Worm (Caenorhabditis elegans) whole organism, late embryonic: ENCODE measurements around the gene dars-2.

Experiments
- C08G9.2 ChIP-seq: sonication (generic microtip); optimal IDR thresholded peaks from 2 replicates; lab custom pipeline; 2016; ENCODE audit warnings: mild to moderate bottlenecking, missing genetic modification characterization, moderate library complexity, missing compliant biosample characterization
- C38D4.7 ChIP-seq: fragments of 200-800 bp; sonication (Bioruptor generic); optimal IDR thresholded peaks from 2 replicates; lab custom pipeline; 2018; ENCODE audit warnings: mild to moderate bottlenecking, missing genetic modification characterization, moderate library complexity, missing compliant biosample characterization
- F13H6.1 ChIP-seq: sonication (generic microtip); optimal IDR thresholded peaks from 2 replicates; lab custom pipeline; 2016; ENCODE audit warnings: missing genetic modification characterization, missing compliant biosample characterization
- K09A11.1 ChIP-seq: sonication (generic microtip); optimal IDR thresholded peaks from 2 replicates; lab custom pipeline; 2017; ENCODE audit warnings: antibody characterized with exemption, mild to moderate bottlenecking, missing genetic modification characterization, missing compliant biosample characterization; ENCODE audit not compliant: insufficient read depth
- ama-1 ChIP-seq: fragments of 150-350 bp; optimal IDR thresholded peaks from 2 replicates; lab custom pipeline; 2014
- ceh-14 ChIP-seq: sonication (generic microtip); optimal IDR thresholded peaks from 2 replicates; lab custom pipeline; 2016; ENCODE audit warnings: missing genotype, missing genetic modification characterization, missing compliant biosample characterization
- ceh-18 ChIP-seq: sonication (generic microtip); optimal IDR thresholded peaks from 2 replicates; lab custom pipeline; 2016; ENCODE audit warnings: missing genetic modification characterization, missing compliant biosample characterization
- ceh-19 ChIP-seq: fragments of 200-800 bp; sonication (Bioruptor generic); optimal IDR thresholded peaks from 2 replicates; lab custom pipeline; 2018; ENCODE audit warnings: mild to moderate bottlenecking, missing genetic modification characterization, missing compliant biosample characterization
- ceh-22 ChIP-seq: sonication (generic microtip); optimal IDR thresholded peaks from 2 replicates; lab custom pipeline; 2017; ENCODE audit warnings: missing biosample characterization, missing genetic modification characterization
- ceh-24 ChIP-seq: sonication (generic microtip); optimal IDR thresholded peaks from 2 replicates; lab custom pipeline; 2016; ENCODE audit warnings: mild to moderate bottlenecking, missing genetic modification characterization, missing compliant biosample characterization
- ceh-30 ChIP-seq: fragments of 150-350 bp; optimal IDR thresholded peaks from 2 replicates; lab custom pipeline; 2014; ENCODE audit warnings: missing biosample characterization, missing genetic modification characterization
- ceh-31 ChIP-seq: sonication (generic microtip); optimal IDR thresholded peaks from 2 replicates; lab custom pipeline; 2016; ENCODE audit warnings: missing genetic modification characterization, missing compliant biosample characterization
- ceh-34 ChIP-seq: sonication (generic microtip); optimal IDR thresholded peaks from 2 replicates; lab custom pipeline; 2016; ENCODE audit warnings: mild to moderate bottlenecking, missing genetic modification characterization, missing compliant biosample characterization
- ceh-45 ChIP-seq: fragments of 200-800 bp; sonication (Bioruptor generic); IDR thresholded peaks from 2 replicates; pipeline ENCODE4 v1.3.6; 2022; ENCODE audit warnings: missing genetic modification reagents, missing genetic modification characterization, missing compliant biosample characterization
- ceh-6 ChIP-seq: fragments of 200-800 bp; sonication (Bioruptor generic); optimal IDR thresholded peaks from 2 replicates; lab custom pipeline; 2018; ENCODE audit warnings: mild to moderate bottlenecking, missing genetic modification characterization, missing compliant biosample characterization
- ceh-9 ChIP-seq: sonication (generic microtip); optimal IDR thresholded peaks from 2 replicates; lab custom pipeline; 2016; ENCODE audit warnings: mild to moderate bottlenecking, missing genetic modification characterization, inconsistent platforms, missing compliant biosample characterization
- che-1 ChIP-seq: sonication (generic microtip); optimal IDR thresholded peaks from 2 replicates; lab custom pipeline; 2016; ENCODE audit warnings: mild to moderate bottlenecking, missing genetic modification characterization, missing compliant biosample characterization
- dmd-4 ChIP-seq: sonication (generic microtip); optimal IDR thresholded peaks from 2 replicates; lab custom pipeline; 2016; ENCODE audit warnings: borderline replicate concordance, missing genetic modification characterization, missing compliant biosample characterization
- elt-2 ChIP-seq: sonication (generic microtip); optimal IDR thresholded peaks from 2 replicates; lab custom pipeline; 2016; ENCODE audit warnings: missing genetic modification reagents, missing genetic modification characterization, missing compliant biosample characterization
- eyg-1 ChIP-seq: sonication (generic microtip); optimal IDR thresholded peaks from 2 replicates; lab custom pipeline; 2016; ENCODE audit warnings: missing genotype, missing genetic modification characterization, missing compliant biosample characterization
- fax-1 ChIP-seq: sonication (generic microtip); optimal IDR thresholded peaks from 2 replicates; lab custom pipeline; 2016; ENCODE audit warnings: missing genotype, missing genetic modification characterization, missing compliant biosample characterization
- fkh-10 ChIP-seq: fragments of 150-350 bp; optimal IDR thresholded peaks from 2 replicates; lab custom pipeline; 2014; ENCODE audit warnings: missing biosample characterization, missing genetic modification reagents, missing genetic modification characterization
- fkh-6 ChIP-seq: sonication (generic microtip); optimal IDR thresholded peaks from 2 replicates; lab custom pipeline; 2016; ENCODE audit warnings: missing genetic modification characterization, missing compliant biosample characterization
- gmeb-2 ChIP-seq: sonication (generic microtip); optimal IDR thresholded peaks from 2 replicates; lab custom pipeline; 2016; ENCODE audit warnings: missing genetic modification characterization, inconsistent platforms, missing compliant biosample characterization
- hlh-13 ChIP-seq: fragments of 200-800 bp; sonication (Bioruptor generic); optimal IDR thresholded peaks from 2 replicates; lab custom pipeline; 2018; ENCODE audit warnings: mild to moderate bottlenecking, missing genetic modification characterization, missing compliant biosample characterization
- hlh-6 ChIP-seq: sonication (generic microtip); optimal IDR thresholded peaks from 2 replicates; lab custom pipeline; 2016; ENCODE audit warnings: missing genotype, missing genetic modification characterization, missing compliant biosample characterization
- hlh-8 ChIP-seq: sonication (generic microtip); optimal IDR thresholded peaks from 2 replicates; lab custom pipeline; 2016; ENCODE audit warnings: missing genotype, missing genetic modification characterization, missing compliant biosample characterization
- lin-11 ChIP-seq: fragments of 200-800 bp; sonication (Bioruptor generic); optimal IDR thresholded peaks from 2 replicates; lab custom pipeline; 2018; ENCODE audit warnings: mild to moderate bottlenecking, missing genetic modification characterization, missing compliant biosample characterization
- madf-2 ChIP-seq: sonication (generic microtip); optimal IDR thresholded peaks from 2 replicates; lab custom pipeline; 2017; ENCODE audit warnings: missing genetic modification characterization, missing compliant biosample characterization
- mec-3 ChIP-seq: sonication (generic microtip); optimal IDR thresholded peaks from 2 replicates; lab custom pipeline; 2016; ENCODE audit warnings: borderline replicate concordance, missing genetic modification characterization, missing compliant biosample characterization
- nfya-1 ChIP-seq: sonication (generic microtip); optimal IDR thresholded peaks from 2 replicates; lab custom pipeline; 2017; ENCODE audit warnings: missing genetic modification characterization, mild to moderate bottlenecking, missing compliant biosample characterization, antibody characterized with exemption, moderate library complexity
- nhr-11 ChIP-seq: fragments of 150-350 bp; optimal IDR thresholded peaks from 2 replicates; lab custom pipeline; 2014; ENCODE audit warnings: missing biosample characterization, missing genetic modification characterization
- npax-4 ChIP-seq: sonication (generic microtip); optimal IDR thresholded peaks from 2 replicates; lab custom pipeline; 2016; ENCODE audit warnings: missing genetic modification characterization, missing compliant biosample characterization
- odd-2 ChIP-seq: sonication (generic microtip); optimal IDR thresholded peaks from 2 replicates; lab custom pipeline; 2017; ENCODE audit warnings: antibody characterized with exemption, mild to moderate bottlenecking, missing genetic modification characterization, missing compliant biosample characterization
- pax-1 ChIP-seq: fragments of 150-350 bp; optimal IDR thresholded peaks from 2 replicates; lab custom pipeline; 2014; ENCODE audit warnings: missing biosample characterization, missing genetic modification characterization
- pha-2 ChIP-seq: sonication (generic microtip); optimal IDR thresholded peaks from 2 replicates; lab custom pipeline; 2017; ENCODE audit warnings: mild to moderate bottlenecking, missing genetic modification characterization, missing compliant biosample characterization
- pros-1 ChIP-seq: fragments of 150-350 bp; optimal IDR thresholded peaks from 2 replicates; lab custom pipeline; 2014; ENCODE audit warnings: missing biosample characterization, missing genetic modification reagents, missing genetic modification characterization
- ref-2 ChIP-seq: sonication (generic microtip); optimal IDR thresholded peaks from 2 replicates; lab custom pipeline; 2016; ENCODE audit warnings: missing genetic modification characterization, missing compliant biosample characterization
- rnt-1 ChIP-seq: sonication (generic microtip); optimal IDR thresholded peaks from 2 replicates; lab custom pipeline; 2016; ENCODE audit warnings: missing genetic modification characterization, missing compliant biosample characterization
- sdc-2 ChIP-seq: sonication (generic microtip); optimal IDR thresholded peaks from 2 replicates; lab custom pipeline; 2016; ENCODE audit warnings: missing genotype, missing genetic modification characterization, missing compliant biosample characterization
- sox-4 ChIP-seq: sonication (generic microtip); optimal IDR thresholded peaks from 2 replicates; lab custom pipeline; 2017; ENCODE audit warnings: mild to moderate bottlenecking, missing genetic modification characterization, inconsistent platforms, missing compliant biosample characterization
- syd-9 ChIP-seq: sonication (generic microtip); optimal IDR thresholded peaks from 2 replicates; lab custom pipeline; 2016; ENCODE audit warnings: mild to moderate bottlenecking, missing genetic modification characterization, moderate library complexity, missing compliant biosample characterization
- tbx-2 ChIP-seq: sonication (generic microtip); optimal IDR thresholded peaks from 2 replicates; lab custom pipeline; 2016; ENCODE audit warnings: missing genetic modification characterization, missing compliant biosample characterization
- ttx-3 ChIP-seq: sonication (generic microtip); optimal IDR thresholded peaks from 2 replicates; lab custom pipeline; 2016; ENCODE audit warnings: missing genetic modification reagents, missing genetic modification characterization, missing compliant biosample characterization
- unc-3 ChIP-seq, 2 experiments: fragments of 200-800 bp in 1 of 2; sonication (Bioruptor generic) in 1 of 2; sonication (generic microtip) in 1 of 2; conservative IDR thresholded peaks in 1 of 2; optimal IDR thresholded peaks in 1 of 2; 2 replicates each; pipeline versions ENCODE4 v1.3.6 to Lab custom; 2016 to 2022; ENCODE audit warnings: missing compliant biosample characterization in 2 of 2, missing genetic modification characterization in 2 of 2, missing genetic modification reagents in 1 of 2
- unc-42 ChIP-seq: sonication (generic microtip); optimal IDR thresholded peaks from 2 replicates; lab custom pipeline; 2016; ENCODE audit warnings: missing genotype, missing genetic modification characterization, missing compliant biosample characterization
- unc-55 ChIP-seq: sonication (generic microtip); optimal IDR thresholded peaks from 2 replicates; lab custom pipeline; 2017; ENCODE audit warnings: missing biosample characterization, missing genetic modification reagents, missing genetic modification characterization
- unc-86 ChIP-seq: sonication (generic microtip); optimal IDR thresholded peaks from 2 replicates; lab custom pipeline; 2016; ENCODE audit warnings: missing genetic modification characterization, missing compliant biosample characterization

Gene dars-2

DNA sequence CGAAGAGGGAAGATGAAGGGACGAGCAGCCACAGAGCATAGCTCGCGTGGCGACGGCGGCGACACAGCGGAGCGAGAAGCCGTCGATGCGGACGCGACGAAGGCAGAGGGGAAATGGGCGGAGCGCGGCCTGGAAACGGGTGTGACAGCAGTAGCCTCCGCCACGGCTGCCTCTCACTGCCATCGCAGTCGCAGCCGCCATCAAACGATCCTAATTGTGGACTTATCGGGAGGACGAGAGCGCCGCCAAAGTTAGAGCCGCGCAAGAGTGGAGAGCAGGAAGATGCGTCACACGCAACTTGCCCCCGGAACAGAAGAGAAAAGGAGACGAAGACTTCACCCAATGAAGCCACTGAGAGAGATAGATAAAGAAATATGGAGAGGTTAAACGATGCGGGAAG lies 24.3 kb upstream of the dars-2 start (continued):
- TF ChIP-seq ama-1 = no peak
- TF ChIP-seq elt-2 = no peak
- no peak for TF ChIP-seq nfya-1 (tag; lab: Kevin White, UChicago)
- no peak for TF ChIP-seq K09A11.1
- no peak for TF ChIP-seq odd-2 (tag; lab: Kevin White, UChicago)
- TF ChIP-seq ceh-14 (tag; lab: Kevin White, UChicago) = peak; percentile 1
- peak; percentile 78 for TF ChIP-seq unc-42
- TF ChIP-seq pax-1 = no peak
- no peak for TF ChIP-seq madf-2
- no peak for TF ChIP-seq gmeb-2 (tag; lab: Kevin White, UChicago)
- TF ChIP-seq ttx-3 (tag; lab: Kevin White, UChicago) = no peak
- no peak for TF ChIP-seq eyg-1 (tag; lab: Kevin White, UChicago)
- TF ChIP-seq ceh-18 = peak; percentile 25
- TF ChIP-seq ceh-19 (GFP tag; lab: Kevin White, UChicago) = no peak
- no peak for TF ChIP-seq rnt-1 (tag; lab: Kevin White, UChicago)
- TF ChIP-seq npax-4 = no peak
- no peak for TF ChIP-seq ceh-30 (tag; lab: Kevin White, UChicago)
- peak; percentile 49 for TF ChIP-seq tbx-2 (tag; lab: Kevin White, UChicago)
- TF ChIP-seq lin-11 (tag; lab: Kevin White, UChicago) = no peak
- peak; percentile 43 for TF ChIP-seq hlh-6 (tag; lab: Kevin White, UChicago)
- TF ChIP-seq sdc-2 (tag; lab: Kevin White, UChicago) = peak; percentile 8
- TF ChIP-seq ceh-9 (tag; lab: Kevin White, UChicago) = no peak
- TF ChIP-seq fax-1 (tag; lab: Kevin White, UChicago) = peak; percentile 12
- no peak for TF ChIP-seq dmd-4 (tag; lab: Kevin White, UChicago)
- TF ChIP-seq mec-3 (tag; lab: Kevin White, UChicago) = peak; percentile 61
- no peak for TF ChIP-seq pros-1
- no peak for TF ChIP-seq ceh-24 (tag; lab: Kevin White, UChicago)
- no peak for TF ChIP-seq fkh-6 (tag; lab: Kevin White, UChicago)
- no peak for TF ChIP-seq ceh-22 (tag; lab: Kevin White, UChicago)
- TF ChIP-seq ceh-45 (GFP tag; lab: Robert Waterston, UW) = no peak
- TF ChIP-seq C08G9.2 (tag; lab: Kevin White, UChicago) = peak; percentile 43
- peak; percentile 10 for TF ChIP-seq ceh-6 (GFP tag; lab: Kevin White, UChicago)
- peak; percentile 9 for TF ChIP-seq C38D4.7 (GFP tag; lab: Kevin White, UChicago)
- TF ChIP-seq che-1 = no peak
- no peak for TF ChIP-seq nhr-11 (tag; lab: Kevin White, UChicago)

DNA sequence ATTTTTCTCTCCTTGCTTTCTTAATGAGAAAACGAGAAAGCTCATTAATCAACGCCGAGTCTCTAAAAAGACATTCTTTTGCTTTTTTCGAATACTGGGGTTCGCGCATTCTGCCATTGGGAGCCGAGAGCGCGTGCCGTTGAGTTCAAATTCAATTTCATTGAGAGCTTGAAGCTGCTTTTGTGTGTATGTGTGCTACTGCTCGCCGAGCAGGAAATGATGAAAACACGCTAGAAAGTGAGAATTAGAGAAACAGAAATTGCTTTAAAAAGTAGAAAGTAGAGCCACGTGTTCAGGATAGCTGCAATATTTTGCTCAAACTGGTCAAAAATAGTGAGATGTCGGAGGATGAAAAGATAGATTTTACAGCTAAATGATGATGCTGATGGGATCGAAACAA lies 22.9 kb upstream of the dars-2 start:
- TF ChIP-seq ceh-14 (tag; lab: Kevin White, UChicago) (peak; percentile 9), che-1 (no peak), ceh-31 (tag; lab: Kevin White, UChicago) (peak; percentile 45), unc-42 (peak; percentile 97), ttx-3 (tag; lab: Kevin White, UChicago) (no peak)

- TF ChIP-seq unc-42 = peak; percentile 74
- TF ChIP-seq ceh-19 (GFP tag; lab: Kevin White, UChicago) = peak; percentile 38
- TF ChIP-seq syd-9 = peak; percentile 17
- no peak for TF ChIP-seq unc-86 (tag; lab: Kevin White, UChicago)
- peak; percentile 33 for TF ChIP-seq hlh-6 (tag; lab: Kevin White, UChicago)
- peak; percentile 62 for TF ChIP-seq ceh-14 (tag; lab: Kevin White, UChicago)
- peak; percentile 24 for TF ChIP-seq fkh-10 (GFP tag; lab: Kevin White, UChicago)
- peak; percentile 76 for TF ChIP-seq ceh-31 (tag; lab: Kevin White, UChicago)
- peak; percentile 6 for TF ChIP-seq F13H6.1 (tag; lab: Kevin White, UChicago)
- TF ChIP-seq ttx-3 (tag; lab: Kevin White, UChicago) = no peak
- TF ChIP-seq unc-3 (GFP tag; conservative IDR thresholded peaks at IDR 0.05; lab: Robert Waterston, UW) = no peak
- TF ChIP-seq unc-3 (tag; optimal IDR thresholded peaks at IDR 0.05; lab: Kevin White, UChicago) = peak; percentile 32
- peak; percentile 53 for TF ChIP-seq pros-1
- peak; percentile 50 for TF ChIP-seq hlh-8 (tag; lab: Kevin White, UChicago)
- TF ChIP-seq rnt-1 (tag; lab: Kevin White, UChicago) = peak; percentile 16
- no peak for TF ChIP-seq pha-2 (tag; lab: Kevin White, UChicago)
- TF ChIP-seq unc-55 = peak; percentile 78
- TF ChIP-seq tbx-2 (tag; lab: Kevin White, UChicago) = peak; percentile 53
- TF ChIP-seq hlh-13 (GFP tag; lab: Kevin White, UChicago) = no peak
- no peak for TF ChIP-seq ceh-34 (tag; lab: Kevin White, UChicago)
- TF ChIP-seq eyg-1 (tag; lab: Kevin White, UChicago) = no peak
- TF ChIP-seq nfya-1 (tag; lab: Kevin White, UChicago) = peak; percentile 48
- TF ChIP-seq ref-2 (tag; lab: Kevin White, UChicago) = peak; percentile 43
- peak; percentile 37 for TF ChIP-seq sox-4
Measured at ce11 chrV:12026878-12027477, 21.6 kb upstream of the dars-2 start.
